Worm (Caenorhabditis elegans) whole organism, L3 larva: ENCODE results near the gene mrp-8.

Experiments
- R02D3.7 ChIP-seq: fragments of 150-350 bp; optimal IDR thresholded peaks from 2 replicates; lab custom pipeline; 2014; ENCODE audit warnings: missing biosample characterization, missing genetic modification characterization
- ZK546.5 ChIP-seq: sonication (generic microtip); optimal IDR thresholded peaks from 2 replicates; lab custom pipeline; 2017; ENCODE audit warnings: missing biosample characterization, missing genetic modification characterization
- aly-2 ChIP-seq: fragments of 150-350 bp; optimal IDR thresholded peaks from 2 replicates; lab custom pipeline; 2014; ENCODE audit warnings: missing biosample characterization, missing genetic modification characterization
- ceh-16 ChIP-seq: sonication (generic microtip); optimal IDR thresholded peaks from 2 replicates; lab custom pipeline; 2017; ENCODE audit warnings: missing biosample characterization, missing genetic modification characterization
- ceh-28 ChIP-seq: fragments of 150-350 bp; optimal IDR thresholded peaks from 2 replicates; lab custom pipeline; 2014; ENCODE audit warnings: missing biosample characterization, missing genetic modification reagents, missing genetic modification characterization
- ceh-9 ChIP-seq: sonication (generic microtip); optimal IDR thresholded peaks from 2 replicates; lab custom pipeline; 2018; ENCODE audit warnings: missing biosample characterization, missing genetic modification characterization
- egl-27 ChIP-seq: sonication (generic microtip); optimal IDR thresholded peaks from 4 replicates; lab custom pipeline; 2017; ENCODE audit warnings: missing biosample characterization, missing genetic modification reagents, missing genetic modification characterization
- egl-5 ChIP-seq: fragments of 150-350 bp; optimal IDR thresholded peaks from 2 replicates; lab custom pipeline; 2017; ENCODE audit warnings: missing biosample characterization, missing genetic modification reagents, missing genetic modification characterization, inconsistent platforms
- elt-1 ChIP-seq: fragments of 150-350 bp; optimal IDR thresholded peaks from 2 replicates; lab custom pipeline; 2014; ENCODE audit warnings: missing biosample characterization, missing genetic modification characterization
- elt-2 ChIP-seq: sonication (generic microtip); optimal IDR thresholded peaks from 2 replicates; lab custom pipeline; 2016; ENCODE audit warnings: missing genetic modification reagents, mild to moderate bottlenecking, missing genetic modification characterization, missing compliant biosample characterization
- elt-3 ChIP-seq, 3 experiments: fragments of 150-350 bp in 1 of 3; sonication (generic microtip) in 2 of 3; optimal IDR thresholded peaks; 2 replicates in 2 of 3; 4 replicates in 1 of 3; lab custom pipeline; 2014 to 2017; ENCODE audit warnings: missing biosample characterization in 3 of 3, missing genetic modification characterization in 3 of 3
- fkh-10 ChIP-seq: sonication (generic microtip); optimal IDR thresholded peaks from 2 replicates; lab custom pipeline; 2017; ENCODE audit warnings: missing biosample characterization, missing genetic modification reagents, missing genetic modification characterization
- fkh-2 ChIP-seq: fragments of 150-350 bp; optimal IDR thresholded peaks from 2 replicates; lab custom pipeline; 2014; ENCODE audit warnings: missing biosample characterization, missing genetic modification reagents, missing genetic modification characterization
- hmg-11 ChIP-seq: sonication (generic microtip); optimal IDR thresholded peaks from 2 replicates; lab custom pipeline; 2016; ENCODE audit warnings: missing genetic modification characterization, missing compliant biosample characterization
- jun-1 ChIP-seq: fragments of 150-350 bp; optimal IDR thresholded peaks from 2 replicates; lab custom pipeline; 2014; ENCODE audit warnings: missing biosample characterization, missing genetic modification reagents, missing genetic modification characterization
- lin-39 ChIP-seq: fragments of 150-350 bp; optimal IDR thresholded peaks from 2 replicates; lab custom pipeline; 2018; ENCODE audit warnings: missing biosample characterization, missing genetic modification reagents, missing genetic modification characterization
- lsy-12 ChIP-seq: sonication (generic microtip); optimal IDR thresholded peaks from 2 replicates; lab custom pipeline; 2016; ENCODE audit warnings: mild to moderate bottlenecking, missing genetic modification characterization, missing compliant biosample characterization
- mdl-1 ChIP-seq: fragments of 150-350 bp; optimal IDR thresholded peaks from 2 replicates; lab custom pipeline; 2014; ENCODE audit warnings: missing biosample characterization, missing genetic modification characterization
- nfya-1 ChIP-seq: sonication (generic microtip); optimal IDR thresholded peaks from 2 replicates; lab custom pipeline; 2017; ENCODE audit warnings: missing genetic modification characterization, mild to moderate bottlenecking, missing compliant biosample characterization, antibody characterized with exemption, moderate library complexity; ENCODE audit not compliant: insufficient read depth
- nhr-11 ChIP-seq: fragments of 150-350 bp; optimal IDR thresholded peaks from 2 replicates; lab custom pipeline; 2014; ENCODE audit warnings: missing biosample characterization, missing genetic modification characterization
- nhr-237 ChIP-seq: fragments of 150-350 bp; optimal IDR thresholded peaks from 2 replicates; lab custom pipeline; 2014; ENCODE audit warnings: missing biosample characterization, missing genetic modification characterization
- nhr-28 ChIP-seq: fragments of 150-350 bp; optimal IDR thresholded peaks from 2 replicates; lab custom pipeline; 2014; ENCODE audit warnings: missing biosample characterization, missing genetic modification characterization
- nhr-43 ChIP-seq: sonication (generic microtip); optimal IDR thresholded peaks from 2 replicates; lab custom pipeline; 2016; ENCODE audit warnings: mild to moderate bottlenecking, missing genetic modification characterization, missing compliant biosample characterization; ENCODE audit not compliant: poor library complexity, severe bottlenecking
- nhr-67 ChIP-seq: fragments of 150-350 bp; optimal IDR thresholded peaks from 2 replicates; lab custom pipeline; 2014; ENCODE audit warnings: missing biosample characterization, missing genetic modification characterization
- nhr-76 ChIP-seq: fragments of 150-350 bp; sonication (generic microtip); optimal IDR thresholded peaks from 5 replicates; lab custom pipeline; 2014; ENCODE audit warnings: missing biosample characterization, missing genetic modification characterization
- nhr-77 ChIP-seq: fragments of 150-350 bp; optimal IDR thresholded peaks from 2 replicates; lab custom pipeline; 2014; ENCODE audit warnings: missing biosample characterization, missing genetic modification characterization
- pha-4 ChIP-seq: fragments of 150-350 bp; optimal IDR thresholded peaks from 2 replicates; lab custom pipeline; 2014; ENCODE audit warnings: missing biosample characterization, missing genetic modification reagents, missing genetic modification characterization
- pqm-1 ChIP-seq: fragments of 150-350 bp; optimal IDR thresholded peaks from 2 replicates; lab custom pipeline; 2017; ENCODE audit warnings: missing biosample characterization, missing genetic modification characterization, inconsistent platforms
- sea-2 ChIP-seq: fragments of 150-350 bp; sonication (generic microtip); optimal IDR thresholded peaks from 4 replicates; lab custom pipeline; 2014; ENCODE audit warnings: missing biosample characterization, missing genetic modification reagents, missing genetic modification characterization
- skn-1 ChIP-seq: fragments of 150-350 bp; optimal IDR thresholded peaks from 2 replicates; lab custom pipeline; 2014; ENCODE audit warnings: missing biosample characterization, missing genetic modification characterization
- snpc-4 ChIP-seq: fragments of 150-350 bp; optimal IDR thresholded peaks from 2 replicates; lab custom pipeline; 2014; ENCODE audit warnings: missing biosample characterization, missing genetic modification characterization
- tbx-2 ChIP-seq: sonication (generic microtip); optimal IDR thresholded peaks from 2 replicates; lab custom pipeline; 2016; ENCODE audit warnings: mild to moderate bottlenecking, missing genetic modification characterization, missing compliant biosample characterization
- unc-62 ChIP-seq: fragments of 150-350 bp; sonication (generic microtip); optimal IDR thresholded peaks from 4 replicates; lab custom pipeline; 2014; ENCODE audit warnings: missing biosample characterization, missing genetic modification reagents, missing genetic modification characterization
- zag-1 ChIP-seq: fragments of 150-350 bp; optimal IDR thresholded peaks from 2 replicates; lab custom pipeline; 2014; ENCODE audit warnings: missing biosample characterization, missing genetic modification characterization
- ztf-4 ChIP-seq: fragments of 150-350 bp; optimal IDR thresholded peaks from 2 replicates; lab custom pipeline; 2014; ENCODE audit warnings: missing biosample characterization, missing genetic modification characterization

The mrp-8 gene

DNA sequence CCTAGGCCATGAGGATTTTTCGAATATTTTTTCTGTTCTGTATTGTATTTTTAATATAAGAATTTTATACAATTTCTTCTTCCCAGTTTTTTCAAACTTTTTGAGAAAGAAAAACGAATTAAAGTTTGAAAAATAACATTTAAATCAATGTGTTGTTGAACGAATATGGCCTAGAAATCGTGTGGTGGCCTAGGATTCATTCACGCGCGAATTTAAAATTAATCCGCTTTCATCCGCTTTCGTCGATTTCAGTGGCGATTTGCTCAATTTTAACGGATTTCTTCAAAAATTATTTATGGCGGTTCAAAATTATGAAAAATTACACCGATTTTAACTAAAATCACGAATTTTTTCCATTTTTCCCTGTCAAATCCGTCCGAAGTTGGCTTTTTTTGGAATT is 55.7 kb downstream of the mrp-8 start:
- TF ChIP-seq snpc-4 (tag; lab: Kevin White, UChicago) (no peak), aly-2 (no peak), zag-1 (no peak), egl-5 (tag; lab: Kevin White, UChicago) (no peak), elt-1 (tag; lab: Kevin White, UChicago) (no peak), egl-27 (no peak), ceh-9 (tag; lab: Kevin White, UChicago) (no peak), nhr-28 (tag; lab: Kevin White, UChicago) (no peak), skn-1 (tag; lab: Kevin White, UChicago) (no peak), hmg-11 (tag; lab: Kevin White, UChicago) (no peak), pqm-1 (tag; lab: Kevin White, UChicago) (no peak), pha-4 (tag; lab: Kevin White, UChicago) (no peak), nhr-67 (tag; lab: Kevin White, UChicago) (no peak), ztf-4 (tag; lab: Kevin White, UChicago) (no peak), lin-39 (tag; lab: Kevin White, UChicago) (no peak), sea-2 (GFP tag; lab: Kevin White, UChicago) (no peak), mdl-1 (no peak), ceh-28 (no peak), ZK546.5 (tag; lab: Kevin White, UChicago) (no peak)
- TF ChIP-seq, all 47 proteins: peak for 0

DNA sequence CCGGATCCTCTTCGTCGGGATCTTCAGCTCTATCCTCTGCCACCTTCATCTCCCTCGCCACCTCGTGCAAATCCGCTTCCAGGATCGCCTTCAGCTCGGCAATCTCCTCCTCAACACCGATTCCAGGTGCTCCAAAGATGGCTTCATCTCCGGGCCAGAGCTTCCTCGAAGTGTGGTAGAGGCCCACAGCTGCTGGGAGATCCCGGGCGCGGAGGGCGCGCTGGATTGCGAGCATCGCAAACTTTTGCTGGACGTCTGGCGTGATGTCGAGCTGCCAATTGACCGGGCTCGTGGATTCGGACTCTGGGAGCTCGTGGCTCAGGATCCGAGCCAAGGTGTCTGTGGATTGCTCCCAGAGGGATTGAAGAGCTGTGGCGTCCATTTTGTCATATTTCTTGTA is 57.4 kb downstream of the mrp-8 start:
- no peak for TF ChIP-seq pha-4 (tag; lab: Kevin White, UChicago)
- no peak for TF ChIP-seq nfya-1 (tag; lab: Kevin White, UChicago)
- TF ChIP-seq skn-1 (tag; lab: Kevin White, UChicago): no peak
- no peak for TF ChIP-seq fkh-2 (tag; lab: Kevin White, UChicago)
- TF ChIP-seq nhr-67 (tag; lab: Kevin White, UChicago): no peak
- TF ChIP-seq nhr-77: no peak
- no peak for TF ChIP-seq fkh-10
- no peak for TF ChIP-seq elt-1 (tag; lab: Kevin White, UChicago)
- TF ChIP-seq nhr-237: no peak
- no peak for TF ChIP-seq nhr-43 (tag; lab: Kevin White, UChicago)
- TF ChIP-seq egl-27: no peak
- TF ChIP-seq zag-1: no peak
- no peak for TF ChIP-seq nhr-76

DNA sequence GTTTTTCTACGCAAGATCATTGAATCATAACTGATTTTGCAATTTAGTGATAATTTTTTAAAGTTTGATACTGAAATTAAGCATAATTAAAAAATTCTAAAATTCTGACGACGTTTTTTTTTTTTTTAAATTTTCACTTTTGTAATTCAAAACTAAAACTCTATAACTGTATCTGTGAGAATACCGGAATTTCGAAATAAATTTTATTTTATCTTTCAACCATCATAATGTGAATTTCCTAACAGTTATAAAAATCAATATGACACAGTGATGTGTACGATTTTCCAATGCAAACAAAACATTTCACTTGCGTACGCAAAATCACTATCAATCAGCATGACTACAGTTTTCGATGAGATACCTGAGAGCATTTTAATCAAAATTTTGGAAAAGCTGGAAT is 67.1 kb downstream of the mrp-8 start, which contains the start of the genes grl-15 and fbxa-89:
grl-15 (minus strand) TSS at position 101 of the 400 bp plus-strand sequence.
fbxa-89 (plus strand) TSS at position 271 of the 400 bp plus-strand sequence.
- TF ChIP-seq pqm-1 (tag; lab: Kevin White, UChicago) (no peak), elt-2 (tag; lab: Kevin White, UChicago) (peak; percentile 24)

DNA sequence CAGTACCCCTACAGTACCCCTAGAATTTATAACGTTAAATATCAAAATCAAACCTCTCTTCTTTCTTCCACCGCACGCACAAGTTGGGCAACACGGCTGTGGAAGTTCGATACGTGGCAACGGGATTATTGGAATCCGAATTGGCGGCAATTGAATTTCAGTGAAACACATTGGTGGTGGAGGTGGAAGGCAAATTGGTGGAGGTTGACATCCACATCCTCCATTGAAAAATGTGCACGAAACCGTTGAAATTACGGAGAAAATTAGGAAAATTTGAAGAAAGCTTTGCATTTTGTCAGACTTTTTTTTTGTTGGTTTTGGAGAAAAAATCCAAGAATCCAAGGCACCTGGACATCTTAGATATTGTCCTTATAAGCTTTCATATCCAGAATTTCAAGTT is 67.6 kb downstream of the mrp-8 start:
- TF ChIP-seq nhr-76: no peak
- no peak for TF ChIP-seq ZK546.5 (tag; lab: Kevin White, UChicago)
- no peak for TF ChIP-seq R02D3.7
- TF ChIP-seq unc-62 (GFP tag; lab: Kevin White, UChicago): no peak
- no peak for TF ChIP-seq nhr-77
- TF ChIP-seq lin-39 (tag; lab: Kevin White, UChicago): no peak
- no peak for TF ChIP-seq lsy-12 (tag; lab: Kevin White, UChicago)
- no peak for TF ChIP-seq ztf-4 (tag; lab: Kevin White, UChicago)
- TF ChIP-seq nhr-237: no peak
- no peak for TF ChIP-seq jun-1 (tag; lab: Kevin White, UChicago)
- TF ChIP-seq egl-5 (tag; lab: Kevin White, UChicago): no peak
- no peak for TF ChIP-seq nfya-1 (tag; lab: Kevin White, UChicago)
- no peak for TF ChIP-seq skn-1 (tag; lab: Kevin White, UChicago)
- TF ChIP-seq ceh-28: no peak
- TF ChIP-seq aly-2: no peak
- TF ChIP-seq nhr-11 (tag; lab: Kevin White, UChicago): no peak
- TF ChIP-seq tbx-2 (tag; lab: Kevin White, UChicago): no peak
- TF ChIP-seq ceh-9 (tag; lab: Kevin White, UChicago): no peak
- TF ChIP-seq elt-3 (tag; optimal IDR thresholded peaks at IDR 0.05; lab: Kevin White, UChicago): no peak
- TF ChIP-seq, all 47 proteins: peak for 0

DNA sequence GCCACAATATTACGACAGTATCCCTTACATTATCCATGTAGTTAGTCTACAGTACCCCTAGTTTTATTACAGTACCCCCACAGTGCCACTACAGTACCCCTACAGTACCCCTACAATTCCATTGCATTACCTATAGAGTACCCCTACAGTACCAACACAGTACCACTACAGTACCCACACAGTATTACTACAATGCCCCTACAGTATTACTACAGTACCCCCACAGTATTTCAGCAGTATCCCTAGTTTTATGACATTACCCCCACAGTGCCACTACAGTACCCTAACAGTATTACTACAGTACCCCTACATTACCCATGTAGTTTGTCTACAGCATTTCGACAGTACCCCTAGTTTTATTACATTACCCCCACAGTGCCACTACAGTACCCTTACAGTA is 69.5 kb downstream of the mrp-8 start:
- TF ChIP-seq nhr-43 (tag; lab: Kevin White, UChicago) (peak; percentile 51), ceh-16 (no peak)
